Fruit fly (Drosophila melanogaster) whole organism, embryonic: ENCODE measurements around the gene Pxn.

Experiments used
- Asciz ChIP-seq: fragments of 200-800 bp; sonication (Bioruptor generic); optimal IDR thresholded peaks from 2 replicates; lab custom pipeline; 2017; ENCODE audit warnings: missing biosample characterization, mild to moderate bottlenecking, missing genetic modification characterization, missing genetic modification reagents
- BEAF-32 ChIP-seq: fragments of 200-800 bp; sonication (Bioruptor generic); optimal IDR thresholded peaks from 3 replicates; lab custom pipeline; 2017; ENCODE audit warnings: missing biosample characterization, missing genetic modification characterization, mild to moderate bottlenecking, moderate library complexity, missing genetic modification reagents
- CG11504 ChIP-seq: fragments of 200-800 bp; sonication (Bioruptor generic); optimal IDR thresholded peaks from 3 replicates; lab custom pipeline; 2019; ENCODE audit warnings: missing biosample characterization, mild to moderate bottlenecking, missing genetic modification characterization, moderate library complexity
- CG11723 ChIP-seq: fragments of 200-800 bp; sonication (Bioruptor generic); optimal IDR thresholded peaks from 2 replicates; lab custom pipeline; 2017; ENCODE audit warnings: missing biosample characterization, mild to moderate bottlenecking, missing genetic modification characterization
- CG12104 ChIP-seq: fragments of 200-800 bp; sonication (Bioruptor generic); optimal IDR thresholded peaks from 3 replicates; lab custom pipeline; 2016; ENCODE audit warnings: missing biosample characterization, missing genetic modification characterization
- CG13296 ChIP-seq: fragments of 200-800 bp; sonication (Bioruptor generic); optimal IDR thresholded peaks from 3 replicates; lab custom pipeline; 2018; ENCODE audit warnings: missing biosample characterization, mild to moderate bottlenecking, missing genetic modification characterization
- CG13624 ChIP-seq: fragments of 200-800 bp; sonication (Bioruptor generic); optimal IDR thresholded peaks from 2 replicates; lab custom pipeline; 2016; ENCODE audit warnings: missing biosample characterization, missing genetic modification characterization
- CG13894 ChIP-seq: fragments of 200-800 bp; sonication (Bioruptor generic); optimal IDR thresholded peaks from 3 replicates; lab custom pipeline; 2018; ENCODE audit warnings: missing biosample characterization, mild to moderate bottlenecking, missing genetic modification characterization, moderate library complexity
- CG1603 ChIP-seq: fragments of 200-800 bp; sonication (Bioruptor generic); optimal IDR thresholded peaks from 2 replicates; lab custom pipeline; 2019; ENCODE audit warnings: missing biosample characterization, mild to moderate bottlenecking, missing genetic modification characterization, moderate library complexity
- CG1792 ChIP-seq: fragments of 200-800 bp; sonication (Bioruptor generic); optimal IDR thresholded peaks from 2 replicates; lab custom pipeline; 2016; ENCODE audit warnings: missing biosample characterization, missing genetic modification characterization
- CG18011 ChIP-seq: fragments of 200-800 bp; sonication (Bioruptor generic); optimal IDR thresholded peaks from 2 replicates; lab custom pipeline; 2017; ENCODE audit warnings: missing biosample characterization, missing genetic modification characterization, mild to moderate bottlenecking, moderate library complexity, missing genotype
- CG1832 ChIP-seq: fragments of 200-800 bp; sonication (Bioruptor generic); optimal IDR thresholded peaks from 2 replicates; lab custom pipeline; 2017; ENCODE audit warnings: missing biosample characterization, mild to moderate bottlenecking, missing genetic modification characterization, inconsistent platforms
- CG2202 ChIP-seq: fragments of 200-800 bp; sonication (Bioruptor generic); optimal IDR thresholded peaks from 2 replicates; lab custom pipeline; 2018; ENCODE audit warnings: missing biosample characterization, mild to moderate bottlenecking, missing genetic modification characterization
- CG30431 ChIP-seq: fragments of 200-800 bp; sonication (Bioruptor generic); optimal IDR thresholded peaks from 2 replicates; lab custom pipeline; 2017; ENCODE audit warnings: missing biosample characterization, missing genetic modification characterization
- CG32772 ChIP-seq: fragments of 200-800 bp; sonication (Bioruptor generic); IDR thresholded peaks from 2 replicates; pipeline ENCODE4 v1.3.6; 2022; ENCODE audit warnings: missing biosample characterization, missing genetic modification characterization
- CG3847 ChIP-seq: fragments of 200-800 bp; sonication (Bioruptor generic); IDR thresholded peaks from 2 replicates; pipeline ENCODE4 v1.3.6; 2022; ENCODE audit warnings: missing biosample characterization, missing genetic modification characterization
- CG5180 ChIP-seq: fragments of 200-800 bp; sonication (Bioruptor generic); optimal IDR thresholded peaks from 3 replicates; lab custom pipeline; 2017; ENCODE audit warnings: missing biosample characterization, missing genetic modification characterization, mild to moderate bottlenecking, moderate library complexity, missing genetic modification reagents
- CG7786 ChIP-seq: fragments of 200-800 bp; sonication (Bioruptor generic); optimal IDR thresholded peaks from 2 replicates; lab custom pipeline; 2016; ENCODE audit warnings: missing biosample characterization, missing genetic modification characterization
- CG8765 ChIP-seq: fragments of 200-800 bp; sonication (Bioruptor generic); IDR thresholded peaks from 2 replicates; pipeline ENCODE4 v1.3.6; 2022; ENCODE audit warnings: missing biosample characterization, missing genetic modification characterization
- CG9437 ChIP-seq: fragments of 200-800 bp; sonication (Bioruptor generic); optimal IDR thresholded peaks from 2 replicates; lab custom pipeline; 2018; ENCODE audit warnings: missing biosample characterization, mild to moderate bottlenecking, missing genetic modification characterization
- CG9876 ChIP-seq: fragments of 200-800 bp; sonication (Bioruptor generic); optimal IDR thresholded peaks from 2 replicates; lab custom pipeline; 2016; ENCODE audit warnings: missing biosample characterization, missing genetic modification characterization
- Dip3 ChIP-seq: fragments of 200-800 bp; sonication (Bioruptor generic); optimal IDR thresholded peaks from 3 replicates; lab custom pipeline; 2016; ENCODE audit warnings: missing biosample characterization, missing genetic modification characterization
- Fer1 ChIP-seq: fragments of 200-800 bp; sonication (Bioruptor generic); optimal IDR thresholded peaks from 2 replicates; lab custom pipeline; 2017; ENCODE audit warnings: missing biosample characterization, mild to moderate bottlenecking, missing genetic modification characterization
- HHEX ChIP-seq: fragments of 200-800 bp; sonication (Bioruptor generic); optimal IDR thresholded peaks from 3 replicates; lab custom pipeline; 2017; ENCODE audit warnings: missing biosample characterization, mild to moderate bottlenecking, missing genetic modification characterization, missing genetic modification reagents
- HmgD ChIP-seq: fragments of 200-800 bp; sonication (Bioruptor generic); optimal IDR thresholded peaks from 3 replicates; lab custom pipeline; 2016; ENCODE audit warnings: missing biosample characterization, missing genetic modification characterization
- HmgZ ChIP-seq: fragments of 200-800 bp; sonication (Bioruptor generic); optimal IDR thresholded peaks from 2 replicates; lab custom pipeline; 2018; ENCODE audit warnings: missing biosample characterization, mild to moderate bottlenecking, missing genetic modification characterization
- Hmx ChIP-seq: fragments of 200-800 bp; sonication (Bioruptor generic); optimal IDR thresholded peaks from 2 replicates; lab custom pipeline; 2016; ENCODE audit warnings: missing biosample characterization, missing genetic modification characterization
- Lpt ChIP-seq: fragments of >200 bp; optimal IDR thresholded peaks from 2 replicates; lab custom pipeline; 2018; ENCODE audit warnings: missing biosample characterization, missing genetic modification characterization
- NFAT ChIP-seq: fragments of 200-800 bp; sonication (Bioruptor generic); IDR thresholded peaks from 2 replicates; pipeline ENCODE4 v1.3.6; 2022; ENCODE audit warnings: missing biosample characterization, missing genetic modification characterization
- Poxn ChIP-seq: fragments of 200-800 bp; sonication (Bioruptor generic); IDR thresholded peaks from 2 replicates; pipeline ENCODE4 v1.3.6; 2022; ENCODE audit warnings: missing biosample characterization, missing genetic modification characterization
- Sox102F ChIP-seq: fragments of 200-800 bp; sonication (Bioruptor generic); optimal IDR thresholded peaks from 2 replicates; lab custom pipeline; 2018; ENCODE audit warnings: missing biosample characterization, mild to moderate bottlenecking, missing genetic modification characterization, moderate library complexity
- bbx ChIP-seq: fragments of 200-800 bp; sonication (Bioruptor generic); IDR thresholded peaks from 2 replicates; pipeline ENCODE4 v1.3.6; 2022; ENCODE audit warnings: missing biosample characterization, missing genetic modification characterization; ENCODE audit not compliant: partially characterized antibody
- cg ChIP-seq: fragments of 200-800 bp; sonication (Bioruptor generic); optimal IDR thresholded peaks from 3 replicates; lab custom pipeline; 2019; ENCODE audit warnings: missing biosample characterization, mild to moderate bottlenecking, missing genetic modification characterization, moderate library complexity
- danr ChIP-seq: fragments of 200-800 bp; sonication (Bioruptor generic); IDR thresholded peaks from 2 replicates; pipeline ENCODE4 v1.3.6; 2022; ENCODE audit warnings: missing biosample characterization, missing genetic modification characterization
- ems ChIP-seq: fragments of 200-800 bp; sonication (Bioruptor generic); optimal IDR thresholded peaks from 3 replicates; lab custom pipeline; 2016; ENCODE audit warnings: missing biosample characterization, missing genetic modification characterization
- en ChIP-seq: fragments of 200-800 bp; sonication (Bioruptor generic); optimal IDR thresholded peaks from 2 replicates; lab custom pipeline; 2016; ENCODE audit warnings: missing biosample characterization, missing genetic modification characterization
- jigr1 ChIP-seq: fragments of 200-800 bp; sonication (Bioruptor generic); IDR thresholded peaks from 3 replicates; pipeline ENCODE4 v1.3.6; 2022; ENCODE audit warnings: missing biosample characterization, missing genetic modification characterization
- jumu ChIP-seq: fragments of 200-800 bp; sonication (Bioruptor generic); optimal IDR thresholded peaks from 3 replicates; lab custom pipeline; 2016; ENCODE audit warnings: missing biosample characterization, missing genetic modification characterization
- lilli ChIP-seq: fragments of 200-800 bp; sonication (Bioruptor generic); optimal IDR thresholded peaks from 3 replicates; lab custom pipeline; 2016; ENCODE audit warnings: missing biosample characterization, missing genetic modification characterization
- mam ChIP-seq: fragments of 200-800 bp; sonication (Bioruptor generic); optimal IDR thresholded peaks from 3 replicates; lab custom pipeline; 2016; ENCODE audit warnings: missing biosample characterization, missing genetic modification characterization
- onecut ChIP-seq: fragments of 200-800 bp; sonication (Bioruptor generic); IDR thresholded peaks from 2 replicates; pipeline ENCODE4 v1.3.6; 2022; ENCODE audit warnings: missing biosample characterization, missing genetic modification characterization
- pzg ChIP-seq: fragments of 200-800 bp; sonication (Bioruptor generic); optimal IDR thresholded peaks from 3 replicates; lab custom pipeline; 2018; ENCODE audit warnings: missing biosample characterization, mild to moderate bottlenecking, missing genetic modification characterization, moderate library complexity
- schlank ChIP-seq: fragments of 200-800 bp; sonication (Bioruptor generic); optimal IDR thresholded peaks from 2 replicates; lab custom pipeline; 2018; ENCODE audit warnings: missing biosample characterization, mild to moderate bottlenecking, missing genetic modification characterization
- shn ChIP-seq: fragments of 200-800 bp; sonication (Bioruptor generic); optimal IDR thresholded peaks from 3 replicates; lab custom pipeline; 2016; ENCODE audit warnings: missing biosample characterization, missing genetic modification characterization
- sim ChIP-seq: fragments of 200-800 bp; sonication (Bioruptor generic); IDR thresholded peaks from 2 replicates; pipeline ENCODE4 v1.3.6; 2022; ENCODE audit warnings: missing biosample characterization, missing genetic modification characterization
- sug ChIP-seq: fragments of 200-800 bp; optimal IDR thresholded peaks from 2 replicates; lab custom pipeline; 2019; ENCODE audit warnings: missing biosample characterization, mild to moderate bottlenecking, missing genetic modification characterization, moderate library complexity
- tin ChIP-seq: fragments of 200-800 bp; sonication (Bioruptor generic); optimal IDR thresholded peaks from 3 replicates; lab custom pipeline; 2016; ENCODE audit warnings: missing biosample characterization, missing genetic modification characterization
- toy ChIP-seq: fragments of 200-800 bp; sonication (Bioruptor generic); IDR thresholded peaks from 2 replicates; pipeline ENCODE4 v1.3.6; 2022; ENCODE audit warnings: missing biosample characterization, missing genetic modification characterization
- twi ChIP-seq: fragments of 200-800 bp; optimal IDR thresholded peaks from 2 replicates; lab custom pipeline; 2019; ENCODE audit warnings: missing biosample characterization, mild to moderate bottlenecking, missing genetic modification characterization, moderate library complexity
- unpg ChIP-seq: fragments of 200-800 bp; sonication (Bioruptor generic); optimal IDR thresholded peaks from 3 replicates; lab custom pipeline; 2018; ENCODE audit warnings: missing biosample characterization, mild to moderate bottlenecking, missing genetic modification characterization, moderate library complexity

Pxn gene

dm6 chr3L:2582753-2583536 is 46.9 kb downstream of the Pxn start (continued):
- TF ChIP-seq HHEX (peak; percentile 83), CG3847 (GFP tag; lab: Robert Waterston, UW) (no peak), Hmx (GFP tag; lab: Kevin White, UChicago) (no peak), en (GFP tag; lab: Kevin White, UChicago) (peak; percentile 65), schlank (tag; lab: Kevin White, UChicago) (no peak), CG30431 (GFP tag; lab: Kevin White, UChicago) (peak; percentile 59), shn (GFP tag; lab: Kevin White, UChicago) (peak; percentile 70), CG5180 (peak; percentile 77), CG11723 (peak; percentile 62), bbx (GFP tag; lab: Robert Waterston, UW) (no peak), CG1832 (no peak), Fer1 (GFP tag; lab: Kevin White, UChicago) (peak; percentile 58), jigr1 (GFP tag; lab: Robert Waterston, UW) (peak; percentile 59; the same call in 2 of the 3 replicates), CG9876 (peak; percentile 35), sug (tag; lab: Kevin White, UChicago) (no peak), CG11504 (tag; lab: Kevin White, UChicago) (peak; percentile 90), tin (peak; percentile 85), CG32772 (GFP tag; lab: Robert Waterston, UW) (peak; percentile 85), HmgZ (tag; lab: Kevin White, UChicago) (no peak), pzg (GFP tag; lab: Kevin White, UChicago) (no peak), CG2202 (peak; percentile 76), CG18011 (GFP tag; lab: Kevin White, UChicago) (no peak), CG13296 (peak; percentile 44), toy (GFP tag; lab: Robert Waterston, UW) (peak; percentile 28; the same call in 1 of the 2 replicates), CG1792 (GFP tag; lab: Kevin White, UChicago) (peak; percentile 43), twi (peak; percentile 97), Lpt (GFP tag; lab: Kevin White, UChicago) (no peak), CG13624 (GFP tag; lab: Kevin White, UChicago) (peak; percentile 49), Dip3 (no peak), Poxn (GFP tag; lab: Robert Waterston, UW) (no peak), Asciz (peak; percentile 91), CG13894 (tag; lab: Kevin White, UChicago) (no peak), mam (GFP tag; lab: Kevin White, UChicago) (peak; percentile 52), CG1603 (tag; lab: Kevin White, UChicago) (peak; percentile 84), CG7786 (GFP tag; lab: Kevin White, UChicago) (no peak), danr (0 out of 2 replicates have a peak, but pooled peaks have one; percentile 51), lilli (GFP tag; lab: Kevin White, UChicago) (peak; percentile 63), CG8765 (no peak), CG9437 (GFP tag; lab: Kevin White, UChicago) (peak; percentile 66), cg (no peak), unpg (GFP tag; lab: Kevin White, UChicago) (peak; percentile 85), HmgD (GFP tag; lab: Kevin White, UChicago) (no peak), CG12104 (GFP tag; lab: Kevin White, UChicago) (peak; percentile 62), NFAT (GFP tag; lab: Robert Waterston, UW) (no peak), jumu (GFP tag; lab: Kevin White, UChicago) (peak; percentile 69), Sox102F (GFP tag; lab: Kevin White, UChicago) (peak; percentile 94), onecut (GFP tag; lab: Robert Waterston, UW) (peak; percentile 73), ems (GFP tag; lab: Kevin White, UChicago) (peak; percentile 79), sim (GFP tag; lab: Robert Waterston, UW) (peak; percentile 72), BEAF-32 (GFP tag; lab: Kevin White, UChicago) (no peak)
